Fruit fly (Drosophila melanogaster) whole organism, wandering third instar larva: ENCODE measurements around the gene CG42814.

Source experiments
- Abd-B ChIP-seq: fragments of >200 bp; optimal IDR thresholded peaks from 2 replicates; lab custom pipeline; 2017; ENCODE audit warnings: missing biosample characterization, missing genetic modification characterization
- CG32264 ChIP-seq: fragments of 200-800 bp; sonication (Bioruptor generic); optimal IDR thresholded peaks from 2 replicates; lab custom pipeline; 2016; ENCODE audit warnings: missing biosample characterization, missing genetic modification characterization
- CG9705 ChIP-seq: fragments of 200-800 bp; sonication (Bioruptor generic); optimal IDR thresholded peaks from 2 replicates; lab custom pipeline; 2018; ENCODE audit warnings: missing biosample characterization, mild to moderate bottlenecking, missing genetic modification characterization
- CrebA ChIP-seq: fragments of 200-800 bp; sonication (Bioruptor generic); optimal IDR thresholded peaks from 2 replicates; lab custom pipeline; 2016; ENCODE audit warnings: missing biosample characterization, mild to moderate bottlenecking, missing genetic modification characterization, borderline replicate concordance
- Dfd ChIP-seq: fragments of >200 bp; optimal IDR thresholded peaks from 2 replicates; lab custom pipeline; 2017; ENCODE audit warnings: missing biosample characterization, missing genetic modification characterization
- Dif ChIP-seq: fragments of 200-275, 200-300 bp; sonication (Bioruptor generic); optimal IDR thresholded peaks from 2 replicates; lab custom pipeline; 2018; ENCODE audit warnings: missing biosample characterization, missing genetic modification characterization; ENCODE audit not compliant: partially characterized antibody
- GATAd ChIP-seq: sonication (Bioruptor generic); optimal IDR thresholded peaks from 2 replicates; lab custom pipeline; 2016; ENCODE audit warnings: missing biosample characterization, missing genetic modification characterization
- HLH106 ChIP-seq: fragments of 200-800 bp; optimal IDR thresholded peaks from 3 replicates; lab custom pipeline; 2019; ENCODE audit warnings: missing biosample characterization, mild to moderate bottlenecking, missing genetic modification characterization, moderate library complexity
- Hnf4 ChIP-seq: fragments of 200-800 bp; sonication (Bioruptor generic); optimal IDR thresholded peaks from 2 replicates; lab custom pipeline; 2016; ENCODE audit warnings: missing biosample characterization, mild to moderate bottlenecking, missing genetic modification characterization
- Hr78 ChIP-seq: fragments of >200 bp; optimal IDR thresholded peaks from 2 replicates; lab custom pipeline; 2017; ENCODE audit warnings: missing biosample characterization, missing genetic modification characterization
- Hr83 ChIP-seq: fragments of 200-300 bp; sonication (Bioruptor generic); optimal IDR thresholded peaks from 2 replicates; lab custom pipeline; 2016; ENCODE audit warnings: missing biosample characterization, mild to moderate bottlenecking, missing genetic modification characterization, moderate library complexity; ENCODE audit not compliant: poor library complexity, severe bottlenecking
- Jra ChIP-seq: sonication (Bioruptor generic); optimal IDR thresholded peaks from 2 replicates; lab custom pipeline; 2016; ENCODE audit warnings: missing biosample characterization, missing genetic modification characterization
- Mio ChIP-seq: sonication (Bioruptor generic); optimal IDR thresholded peaks from 2 replicates; lab custom pipeline; 2016; ENCODE audit warnings: missing biosample characterization, missing genetic modification characterization
- Myc ChIP-seq: fragments of >200 bp; optimal IDR thresholded peaks from 2 replicates; lab custom pipeline; 2017
- N ChIP-seq: fragments of >200 bp; optimal IDR thresholded peaks from 2 replicates; lab custom pipeline; 2018; ENCODE audit warnings: missing biosample characterization, missing external identifiers, missing genetic modification characterization
- OdsH ChIP-seq: fragments of 200-800 bp; sonication (Bioruptor generic); optimal IDR thresholded peaks from 2 replicates; lab custom pipeline; 2016; ENCODE audit warnings: missing biosample characterization, mild to moderate bottlenecking, missing genetic modification characterization
- Rel ChIP-seq, 2 experiments: fragments of 200-800 bp; sonication (Bioruptor generic) in 1 of 2; optimal IDR thresholded peaks; 2 replicates in 1 of 2; 3 replicates in 1 of 2; lab custom pipeline; 2016 to 2019; ENCODE audit warnings: mild to moderate bottlenecking in 2 of 2, missing biosample characterization in 2 of 2, missing genetic modification characterization in 2 of 2, moderate library complexity in 1 of 2
- Sp1 ChIP-seq: fragments of 200-800 bp; sonication (Bioruptor generic); optimal IDR thresholded peaks from 3 replicates; lab custom pipeline; 2019; ENCODE audit warnings: missing biosample characterization, mild to moderate bottlenecking, missing genetic modification characterization, moderate library complexity
- Vsx2 ChIP-seq: fragments of 200-300, 225-300 bp; sonication (Bioruptor generic); optimal IDR thresholded peaks from 2 replicates; lab custom pipeline; 2018; ENCODE audit warnings: missing biosample characterization, missing genetic modification characterization; ENCODE audit not compliant: partially characterized antibody
- br ChIP-seq: fragments of 200-800 bp; sonication (Bioruptor generic); optimal IDR thresholded peaks from 2 replicates; lab custom pipeline; 2016; ENCODE audit warnings: missing biosample characterization, missing genetic modification characterization
- brk ChIP-seq: fragments of 200-800 bp; sonication (Bioruptor generic); optimal IDR thresholded peaks from 2 replicates; lab custom pipeline; 2016; ENCODE audit warnings: missing biosample characterization, mild to moderate bottlenecking, missing genetic modification characterization
- dl ChIP-seq, 2 experiments: fragments of 175-275, 200-275 bp in 1 of 2; fragments of 200-275 bp in 1 of 2; sonication (Bioruptor generic); optimal IDR thresholded peaks; lab custom pipeline; 2018; ENCODE audit warnings: mild to moderate bottlenecking in 2 of 2, missing biosample characterization in 2 of 2, missing genetic modification characterization in 2 of 2, moderate library complexity in 2 of 2; ENCODE audit not compliant: partially characterized antibody in 2 of 2, insufficient read depth in 1 of 2
- dmrt93B ChIP-seq: fragments of 200-800 bp; sonication (Bioruptor generic); optimal IDR thresholded peaks from 2 replicates; lab custom pipeline; 2018; ENCODE audit warnings: missing biosample characterization, mild to moderate bottlenecking, missing genetic modification characterization
- dsf ChIP-seq: sonication (Bioruptor generic); optimal IDR thresholded peaks from 2 replicates; lab custom pipeline; 2016; ENCODE audit warnings: missing biosample characterization, missing genetic modification characterization, borderline replicate concordance
- ey ChIP-seq: fragments of 200-800 bp; sonication (Bioruptor generic); optimal IDR thresholded peaks from 2 replicates; lab custom pipeline; 2016; ENCODE audit warnings: missing biosample characterization, missing genetic modification characterization
- foxo ChIP-seq, 2 experiments: fragments of 200-800 bp; sonication (Bioruptor generic); optimal IDR thresholded peaks; 2 replicates in 1 of 2; 3 replicates in 1 of 2; lab custom pipeline; 2016 to 2017; ENCODE audit warnings: missing biosample characterization in 2 of 2, missing genetic modification characterization in 2 of 2
- fru ChIP-seq: fragments of 200-800 bp; sonication (Bioruptor generic); optimal IDR thresholded peaks from 3 replicates; lab custom pipeline; 2016; ENCODE audit warnings: missing biosample characterization, mild to moderate bottlenecking, missing genetic modification characterization
- h ChIP-seq: fragments of 200-800 bp; sonication (Bioruptor generic); optimal IDR thresholded peaks from 3 replicates; lab custom pipeline; 2016; ENCODE audit warnings: missing biosample characterization, mild to moderate bottlenecking, missing genetic modification characterization
- jim ChIP-seq: fragments of 175-275, 200-325 bp; sonication (Bioruptor generic); optimal IDR thresholded peaks from 2 replicates; lab custom pipeline; 2016; ENCODE audit warnings: missing biosample characterization, mild to moderate bottlenecking, missing genetic modification characterization
- lola ChIP-seq: fragments of >200 bp; optimal IDR thresholded peaks from 2 replicates; lab custom pipeline; 2017; ENCODE audit warnings: missing biosample characterization, missing genetic modification characterization
- pan ChIP-seq: fragments of >200 bp; optimal IDR thresholded peaks from 2 replicates; lab custom pipeline; 2017
- psq ChIP-seq: fragments of 200-800 bp; sonication (Bioruptor generic); optimal IDR thresholded peaks from 3 replicates; lab custom pipeline; 2017; ENCODE audit warnings: missing biosample characterization, mild to moderate bottlenecking, missing genetic modification characterization, moderate library complexity
- rgr ChIP-seq: fragments of 200-800 bp; sonication (Bioruptor generic); optimal IDR thresholded peaks from 3 replicates; lab custom pipeline; 2016; ENCODE audit warnings: missing biosample characterization, mild to moderate bottlenecking, missing genetic modification characterization
- sage ChIP-seq: fragments of 200-800 bp; sonication (Bioruptor generic); optimal IDR thresholded peaks from 2 replicates; lab custom pipeline; 2016; ENCODE audit warnings: missing biosample characterization, mild to moderate bottlenecking, missing genetic modification characterization
- sv ChIP-seq: fragments of 200-800 bp; sonication (Bioruptor generic); optimal IDR thresholded peaks from 3 replicates; lab custom pipeline; 2016; ENCODE audit warnings: missing biosample characterization, missing genetic modification characterization
- tai ChIP-seq: sonication (Bioruptor generic); optimal IDR thresholded peaks from 2 replicates; lab custom pipeline; 2016; ENCODE audit warnings: missing biosample characterization, missing genetic modification characterization
- usp ChIP-seq: fragments of >200 bp; optimal IDR thresholded peaks from 2 replicates; lab custom pipeline; 2017; ENCODE audit warnings: missing biosample characterization, missing genetic modification characterization
- woc ChIP-seq: sonication (Bioruptor generic); optimal IDR thresholded peaks from 2 replicates; lab custom pipeline; 2016; ENCODE audit warnings: missing biosample characterization, mild to moderate bottlenecking, missing genetic modification characterization

CG42814 gene

dm6 chr3R:27186849-27187248 is 42.4 kb downstream of the CG42814 start:
- TF ChIP-seq Myc (no peak), Rel (GFP tag; optimal IDR thresholded peaks at IDR 0.05; lab: Kevin White, UChicago) (no peak), Rel (tag; optimal IDR thresholded peaks at IDR 0.05; lab: Kevin White, UChicago) (no peak), foxo (GFP tag; optimal IDR thresholded peaks at IDR 0.05; lab: Kevin White, UChicago) (no peak), HLH106 (no peak), pan (no peak), sv (GFP tag; lab: Kevin White, UChicago) (no peak), lola (no peak), brk (GFP tag; lab: Kevin White, UChicago) (no peak), ey (GFP tag; lab: Kevin White, UChicago) (no peak), CG9705 (no peak), usp (no peak), Dif (GFP tag; lab: Kevin White, UChicago) (no peak), woc (GFP tag; lab: Kevin White, UChicago) (no peak), tai (no peak), rgr (GFP tag; lab: Kevin White, UChicago) (no peak), Abd-B (GFP tag; lab: Kevin White, UChicago) (no peak), h (GFP tag; lab: Kevin White, UChicago) (no peak), sage (GFP tag; lab: Kevin White, UChicago) (no peak)

- TF ChIP-seq N (GFP tag; lab: Kevin White, UChicago) (no peak), br (peak; percentile 28), jim (no peak), GATAd (GFP tag; lab: Kevin White, UChicago) (no peak), Hr83 (no peak), dsf (GFP tag; lab: Kevin White, UChicago) (no peak), ey (GFP tag; lab: Kevin White, UChicago) (peak; percentile 37), Sp1 (GFP tag; lab: Kevin White, UChicago) (peak; percentile 2), Rel (GFP tag; optimal IDR thresholded peaks at IDR 0.05; lab: Kevin White, UChicago) (no peak), Rel (tag; optimal IDR thresholded peaks at IDR 0.05; lab: Kevin White, UChicago) (peak; percentile 21), CG32264 (GFP tag; lab: Kevin White, UChicago) (peak; percentile 27), psq (GFP tag; lab: Kevin White, UChicago) (peak; percentile 39), CrebA (GFP tag; lab: Kevin White, UChicago) (no peak), Vsx2 (GFP tag; lab: Kevin White, UChicago) (no peak), OdsH (GFP tag; lab: Kevin White, UChicago) (no peak), Hnf4 (peak; percentile 25), Hr78 (no peak), Jra (GFP tag; lab: Kevin White, UChicago) (peak; percentile 96), Dif (GFP tag; lab: Kevin White, UChicago) (peak; percentile 52), brk (GFP tag; lab: Kevin White, UChicago) (peak; percentile 3), sv (GFP tag; lab: Kevin White, UChicago) (no peak), Myc (no peak), fru (peak; percentile 72), woc (GFP tag; lab: Kevin White, UChicago) (peak; percentile 88), rgr (GFP tag; lab: Kevin White, UChicago) (peak; percentile 21), Mio (GFP tag; lab: Kevin White, UChicago) (no peak), sage (GFP tag; lab: Kevin White, UChicago) (no peak), usp (no peak), lola (no peak), h (GFP tag; lab: Kevin White, UChicago) (peak; percentile 63), tai (no peak), dl (GFP tag; optimal IDR thresholded peaks at IDR 0.05; lab: Kevin White, UChicago; ENCODE audit: insufficient read depth in 1 of 2, partially characterized antibody in 2 of 2) (no peak), foxo (GFP tag; optimal IDR thresholded peaks at IDR 0.05; lab: Kevin White, UChicago) (peak in 1 of 2 experiments; percentile 60), Abd-B (GFP tag; lab: Kevin White, UChicago) (no peak), Dfd (GFP tag; lab: Kevin White, UChicago) (no peak), CG9705 (no peak), dmrt93B (GFP tag; lab: Kevin White, UChicago) (no peak), HLH106 (peak; percentile 35), pan (no peak)
Measured at dm6 chr3R:27185933-27186571, 43.2 kb downstream of the CG42814 start.
